Worm (Caenorhabditis elegans): ENCODE measurements around the gene plk-3.

plk-3 gene

DNA sequence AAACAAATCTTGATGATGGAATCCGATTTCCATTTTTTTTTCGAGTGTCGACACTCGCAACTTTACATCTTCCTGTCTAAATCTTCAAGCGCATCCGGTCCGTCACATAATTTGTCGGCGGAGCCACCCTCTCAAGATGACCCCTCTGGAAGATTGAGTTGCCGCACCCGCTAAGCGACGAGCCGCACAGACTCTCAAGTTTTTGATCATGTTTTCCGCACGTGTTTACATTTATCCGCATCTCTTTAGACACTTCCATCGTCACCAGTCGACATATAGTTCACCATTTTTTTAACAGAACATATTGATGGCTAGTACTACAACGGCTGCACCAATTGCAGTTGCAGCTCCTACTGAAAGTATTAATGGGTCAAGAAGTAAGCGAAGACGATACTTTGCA is 18.5 kb upstream of the plk-3 start, which contains the start of gene F55G1.1:
Gene F55G1.1, plus strand, starts transcription at position 301 of the 400 bp plus-strand sequence.
- TF ChIP-seq nhr-28 (tag; optimal IDR thresholded peaks at IDR 0.05) (no peak), lin-32 (GFP tag; optimal IDR thresholded peaks at IDR 0.05) (no peak), nhr-12 (tag; optimal IDR thresholded peaks at IDR 0.05) (no peak), ztf-11 (tag; optimal IDR thresholded peaks at IDR 0.05) (no peak), unc-120 (tag; optimal IDR thresholded peaks at IDR 0.05; ENCODE audit: poor library complexity, severe bottlenecking) (no peak), mab-5 (tag; optimal IDR thresholded peaks at IDR 0.05) (no peak), ces-1 (GFP tag; optimal IDR thresholded peaks at IDR 0.05) (no peak), drap-1 (GFP tag; optimal IDR thresholded peaks at IDR 0.05) (no peak), sem-2 (GFP tag; optimal IDR thresholded peaks at IDR 0.05) (no peak), flh-1 (GFP tag; optimal IDR thresholded peaks at IDR 0.05) (no peak), pha-4 (tag; optimal IDR thresholded peaks at IDR 0.05) (no peak), mep-1 (tag; optimal IDR thresholded peaks at IDR 0.05) (no peak), tbx-8 (GFP tag; optimal IDR thresholded peaks at IDR 0.05) (no peak), unc-39 (tag; optimal IDR thresholded peaks at IDR 0.05) (no peak)

DNA sequence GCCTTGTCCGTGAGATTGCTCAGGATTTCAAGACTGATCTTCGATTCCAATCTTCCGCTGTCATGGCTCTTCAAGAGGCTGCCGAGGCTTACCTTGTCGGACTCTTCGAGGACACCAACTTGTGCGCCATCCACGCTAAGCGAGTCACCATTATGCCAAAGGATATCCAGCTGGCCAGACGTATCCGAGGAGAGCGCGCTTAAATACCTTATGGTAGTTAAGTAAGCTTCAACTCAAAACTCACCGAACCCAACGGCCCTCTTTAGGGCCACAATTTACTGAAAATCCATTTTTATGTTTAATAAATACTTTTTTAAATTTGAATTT is 15.4 kb upstream of the plk-3 start:
- no peak for TF ChIP-seq sem-2 (GFP tag; optimal IDR thresholded peaks at IDR 0.05)
- no peak for TF ChIP-seq lin-13 (tag; optimal IDR thresholded peaks at IDR 0.05)
- TF ChIP-seq ceh-43 (GFP tag; optimal IDR thresholded peaks at IDR 0.05): no peak
- no peak for TF ChIP-seq unc-120 (tag; optimal IDR thresholded peaks at IDR 0.05; ENCODE audit: poor library complexity, severe bottlenecking)
- TF ChIP-seq snpc-4 (tag; optimal IDR thresholded peaks at IDR 0.05): no peak
- no peak for TF ChIP-seq nhr-2 (tag; optimal IDR thresholded peaks at IDR 0.05)
- no peak for TF ChIP-seq ces-1 (GFP tag; optimal IDR thresholded peaks at IDR 0.05)
- no peak for TF ChIP-seq blmp-1 (tag; optimal IDR thresholded peaks at IDR 0.05)
- no peak for TF ChIP-seq ztf-11 (tag; optimal IDR thresholded peaks at IDR 0.05)
- no peak for TF ChIP-seq hlh-1 (tag; optimal IDR thresholded peaks at IDR 0.05)
- TF ChIP-seq elt-3 (tag; optimal IDR thresholded peaks at IDR 0.05): no peak

DNA sequence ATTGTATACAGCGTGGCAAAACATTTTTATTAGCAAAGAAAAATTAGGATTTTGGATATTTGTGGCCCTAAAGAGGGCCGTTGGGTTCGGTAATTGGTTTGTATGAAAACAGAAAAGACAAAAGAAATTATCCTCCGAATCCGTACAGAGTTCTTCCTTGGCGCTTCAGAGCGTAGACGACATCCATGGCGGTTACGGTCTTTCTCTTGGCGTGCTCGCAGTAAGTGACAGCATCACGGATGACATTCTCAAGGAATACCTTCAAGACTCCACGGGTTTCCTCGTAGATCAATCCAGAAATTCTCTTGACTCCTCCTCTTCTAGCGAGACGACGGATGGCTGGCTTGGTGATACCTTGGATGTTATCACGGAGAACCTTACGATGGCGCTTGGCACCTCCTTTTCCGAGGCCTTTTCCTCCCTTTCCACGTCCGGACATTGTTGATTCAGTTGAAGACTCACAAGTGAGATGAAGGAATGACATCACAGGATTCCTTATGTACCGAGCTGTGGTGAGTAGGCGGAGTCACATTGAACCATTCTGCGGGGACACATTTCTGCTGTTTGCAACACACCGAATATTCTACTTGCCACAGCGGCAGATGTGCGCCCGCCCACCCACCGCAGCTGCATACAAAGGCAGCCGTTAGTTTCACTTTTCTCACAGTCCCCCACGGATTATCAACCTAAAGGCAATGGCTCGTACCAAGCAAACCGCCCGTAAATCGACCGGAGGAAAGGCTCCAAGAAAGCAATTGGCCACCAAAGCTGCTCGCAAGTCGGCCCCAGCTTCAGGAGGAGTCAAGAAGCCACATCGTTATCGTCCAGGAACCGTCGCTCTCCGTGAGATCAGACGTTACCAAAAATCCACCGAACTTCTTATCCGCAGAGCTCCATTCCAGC is 14.8 kb upstream of the plk-3 start, which contains the start of the genes his-60 and his-59:
Gene his-60, minus strand, starts transcription at position 439 of the 903 bp plus-strand sequence.
Gene his-59, plus strand, starts transcription at position 696 of the 903 bp plus-strand sequence.
- TF ChIP-seq sptf-1 (tag; optimal IDR thresholded peaks at IDR 0.05) (peak; percentile 44), hlh-1 (tag; optimal IDR thresholded peaks at IDR 0.05) (no peak), M03D4.4 (tag; optimal IDR thresholded peaks at IDR 0.05) (peak; percentile 77), snpc-4 (tag; optimal IDR thresholded peaks at IDR 0.05) (no peak), elt-1 (tag; optimal IDR thresholded peaks at IDR 0.05; ENCODE audit: borderline replicate concordance, insufficient read depth) (no peak), unc-120 (tag; optimal IDR thresholded peaks at IDR 0.05; ENCODE audit: poor library complexity, severe bottlenecking) (no peak), sem-2 (GFP tag; optimal IDR thresholded peaks at IDR 0.05) (peak; percentile 63), mep-1 (tag; optimal IDR thresholded peaks at IDR 0.05) (peak; percentile 70), unc-39 (tag; optimal IDR thresholded peaks at IDR 0.05) (peak; percentile 24), lin-32 (GFP tag; optimal IDR thresholded peaks at IDR 0.05) (peak; percentile 84), ces-1 (GFP tag; optimal IDR thresholded peaks at IDR 0.05) (peak; percentile 6), ceh-83 (GFP tag; optimal IDR thresholded peaks at IDR 0.05) (peak; percentile 83), cnd-1 (tag; optimal IDR thresholded peaks at IDR 0.05) (peak; percentile 92), lsy-2 (tag; optimal IDR thresholded peaks at IDR 0.05) (peak; percentile 24), flh-1 (GFP tag; optimal IDR thresholded peaks at IDR 0.05) (no peak), nhr-12 (tag; optimal IDR thresholded peaks at IDR 0.05) (peak; percentile 53), nhr-237 (tag; optimal IDR thresholded peaks at IDR 0.05) (no peak), nhr-28 (tag; optimal IDR thresholded peaks at IDR 0.05) (no peak), ceh-39 (tag; optimal IDR thresholded peaks at IDR 0.05) (peak; percentile 80), lin-13 (tag; optimal IDR thresholded peaks at IDR 0.05) (peak; percentile 97), drap-1 (GFP tag; optimal IDR thresholded peaks at IDR 0.05) (peak; percentile 63), tbx-8 (GFP tag; optimal IDR thresholded peaks at IDR 0.05) (peak; percentile 26), zip-8 (tag; optimal IDR thresholded peaks at IDR 0.05) (no peak), nhr-76 (tag; optimal IDR thresholded peaks at IDR 0.05) (no peak), ceh-43 (GFP tag; optimal IDR thresholded peaks at IDR 0.05) (peak; percentile 48), ham-2 (GFP tag; optimal IDR thresholded peaks at IDR 0.05) (no peak), elt-3 (tag; optimal IDR thresholded peaks at IDR 0.05) (no peak), pha-4 (tag; optimal IDR thresholded peaks at IDR 0.05) (peak; percentile 88), blmp-1 (tag; optimal IDR thresholded peaks at IDR 0.05) (no peak), unc-62 (GFP tag; optimal IDR thresholded peaks at IDR 0.05) (peak; percentile 25), mls-2 (tag; optimal IDR thresholded peaks at IDR 0.05) (peak; percentile 52), ztf-11 (tag; optimal IDR thresholded peaks at IDR 0.05) (peak; percentile 93), mab-5 (tag; optimal IDR thresholded peaks at IDR 0.05) (no peak), bed-3 (GFP tag; optimal IDR thresholded peaks at IDR 0.05) (no peak), nhr-2 (tag; optimal IDR thresholded peaks at IDR 0.05) (peak; percentile 51)
